Fruit fly (Drosophila melanogaster) whole organism, embryonic: ENCODE data around the gene CG31817.

Source experiments
- Atf3 ChIP-seq: fragments of 200-800 bp; sonication (Bioruptor generic); optimal IDR thresholded peaks from 3 replicates; lab custom pipeline; 2016; ENCODE audit warnings: missing biosample characterization, missing genetic modification characterization
- CG10543 ChIP-seq: fragments of 200-800 bp; sonication (Bioruptor generic); optimal IDR thresholded peaks from 3 replicates; lab custom pipeline; 2017; ENCODE audit warnings: missing biosample characterization, mild to moderate bottlenecking, missing genetic modification characterization, moderate library complexity
- CG11695 ChIP-seq: fragments of 200-800 bp; sonication (Bioruptor generic); IDR thresholded peaks from 3 replicates; pipeline ENCODE4 v1.3.6; 2022; ENCODE audit warnings: missing biosample characterization, missing genetic modification characterization
- CG1233 ChIP-seq: fragments of 200-800 bp; sonication (Bioruptor generic); optimal IDR thresholded peaks from 4 replicates; lab custom pipeline; 2018; ENCODE audit warnings: missing biosample characterization, mild to moderate bottlenecking, missing genetic modification characterization
- CG12942 ChIP-seq: fragments of 200-800 bp; sonication (Bioruptor generic); optimal IDR thresholded peaks from 3 replicates; lab custom pipeline; 2016; ENCODE audit warnings: missing biosample characterization, missing genetic modification characterization
- CG15514 ChIP-seq: fragments of 200-800 bp; sonication (Bioruptor generic); optimal IDR thresholded peaks from 3 replicates; lab custom pipeline; 2017; ENCODE audit warnings: missing biosample characterization, missing genetic modification characterization, mild to moderate bottlenecking, moderate library complexity, missing genetic modification reagents
- CG15601 ChIP-seq: fragments of 200-800 bp; sonication (Bioruptor generic); optimal IDR thresholded peaks from 3 replicates; lab custom pipeline; 2019; ENCODE audit warnings: missing biosample characterization, mild to moderate bottlenecking, missing genetic modification characterization, moderate library complexity
- CG16863 ChIP-seq: fragments of 200-800 bp; sonication (Bioruptor generic); optimal IDR thresholded peaks from 3 replicates; lab custom pipeline; 2016; ENCODE audit warnings: missing biosample characterization, missing genetic modification characterization
- CG17186 ChIP-seq: fragments of 200-800 bp; sonication (Bioruptor generic); optimal IDR thresholded peaks from 3 replicates; lab custom pipeline; 2017; ENCODE audit warnings: missing biosample characterization, missing genetic modification reagents, missing genetic modification characterization
- CG2116 ChIP-seq: fragments of 200-800 bp; sonication (Bioruptor generic); optimal IDR thresholded peaks from 3 replicates; lab custom pipeline; 2018; ENCODE audit warnings: missing biosample characterization, mild to moderate bottlenecking, missing genetic modification characterization
- CG2199 ChIP-seq: fragments of 200-800 bp; sonication (Bioruptor generic); IDR thresholded peaks from 3 replicates; pipeline ENCODE4 v1.3.6; 2022; ENCODE audit warnings: missing biosample characterization, missing genetic modification characterization
- CG2875 ChIP-seq: fragments of 200-800 bp; sonication (Bioruptor generic); optimal IDR thresholded peaks from 2 replicates; lab custom pipeline; 2017; ENCODE audit warnings: missing biosample characterization, mild to moderate bottlenecking, missing genetic modification characterization, missing genetic modification reagents
- CG3065 ChIP-seq: fragments of 200-800 bp; sonication (Bioruptor generic); optimal IDR thresholded peaks from 2 replicates; lab custom pipeline; 2016; ENCODE audit warnings: missing biosample characterization, missing genetic modification characterization
- CG31388 ChIP-seq: fragments of 200-800 bp; sonication (Bioruptor generic); optimal IDR thresholded peaks from 2 replicates; lab custom pipeline; 2016; ENCODE audit warnings: missing biosample characterization, missing genetic modification characterization
- CG4282 ChIP-seq: fragments of 200-800 bp; sonication (Bioruptor generic); optimal IDR thresholded peaks from 2 replicates; lab custom pipeline; 2016; ENCODE audit warnings: missing biosample characterization, missing genetic modification characterization
- CG5953 ChIP-seq: fragments of 200-800 bp; sonication (Bioruptor generic); IDR thresholded peaks from 2 replicates; pipeline ENCODE4 v1.3.6; 2022; ENCODE audit warnings: missing biosample characterization, missing genetic modification characterization
- CG6175 ChIP-seq: fragments of 200-800 bp; sonication (Bioruptor generic); IDR thresholded peaks from 3 replicates; pipeline ENCODE4 v1.3.6; 2022; ENCODE audit warnings: missing biosample characterization, missing genetic modification characterization
- CG6765 ChIP-seq: fragments of 200-800 bp; sonication (Bioruptor generic); optimal IDR thresholded peaks from 3 replicates; lab custom pipeline; 2017; ENCODE audit warnings: missing biosample characterization, mild to moderate bottlenecking, missing genetic modification characterization
- CG6791 ChIP-seq: fragments of 200-800 bp; sonication (Bioruptor generic); IDR thresholded peaks from 3 replicates; pipeline ENCODE4 v1.3.6; 2022; ENCODE audit warnings: missing biosample characterization, missing genetic modification characterization; ENCODE audit not compliant: partially characterized antibody
- CG7372 ChIP-seq: fragments of 200-800 bp; sonication (Bioruptor generic); IDR thresholded peaks from 2 replicates; pipeline ENCODE4 v1.3.6; 2022; ENCODE audit warnings: missing biosample characterization, missing genetic modification characterization
- CG8388 ChIP-seq: fragments of 200-800 bp; sonication (Bioruptor generic); optimal IDR thresholded peaks from 2 replicates; lab custom pipeline; 2019; ENCODE audit warnings: missing biosample characterization, mild to moderate bottlenecking, missing genetic modification characterization, moderate library complexity
- CG9727 ChIP-seq: fragments of 200-800 bp; sonication (Bioruptor generic); optimal IDR thresholded peaks from 3 replicates; lab custom pipeline; 2017; ENCODE audit warnings: missing biosample characterization, mild to moderate bottlenecking, missing genetic modification characterization
- D19B ChIP-seq: fragments of 200-800 bp; sonication (Bioruptor generic); optimal IDR thresholded peaks from 2 replicates; lab custom pipeline; 2017; ENCODE audit warnings: missing biosample characterization, mild to moderate bottlenecking, missing genetic modification characterization
- Gsc ChIP-seq: fragments of 200-800 bp; sonication (Bioruptor generic); IDR thresholded peaks from 2 replicates; pipeline ENCODE4 v1.3.6; 2022; ENCODE audit warnings: missing biosample characterization, missing genetic modification characterization
- HLH54F ChIP-seq: fragments of 200-800 bp; sonication (Bioruptor generic); optimal IDR thresholded peaks from 3 replicates; lab custom pipeline; 2016; ENCODE audit warnings: missing biosample characterization, missing genetic modification characterization
- Hmx ChIP-seq: fragments of 200-800 bp; sonication (Bioruptor generic); optimal IDR thresholded peaks from 2 replicates; lab custom pipeline; 2016; ENCODE audit warnings: missing biosample characterization, missing genetic modification characterization
- Hr78 ChIP-seq, 2 experiments: fragments of 200-800 bp in 1 of 2; fragments of >200 bp in 1 of 2; sonication (Bioruptor generic) in 1 of 2; optimal IDR thresholded peaks; 2 replicates each; lab custom pipeline; 2017 to 2019; ENCODE audit warnings: missing biosample characterization in 2 of 2, missing genetic modification characterization in 2 of 2, mild to moderate bottlenecking in 1 of 2, moderate library complexity in 1 of 2
- NC2β ChIP-seq: fragments of 200-800 bp; sonication (Bioruptor generic); optimal IDR thresholded peaks from 2 replicates; lab custom pipeline; 2016; ENCODE audit warnings: missing biosample characterization, missing genetic modification characterization
- Neu2 ChIP-seq: fragments of 200-800 bp; sonication (Bioruptor generic); optimal IDR thresholded peaks from 3 replicates; lab custom pipeline; 2016; ENCODE audit warnings: missing biosample characterization, missing genetic modification characterization, borderline replicate concordance
- Optix ChIP-seq: fragments of 200-800 bp; sonication (Bioruptor generic); IDR thresholded peaks from 3 replicates; pipeline ENCODE4 v1.3.6; 2022; ENCODE audit warnings: missing biosample characterization, missing genetic modification characterization
- Rx ChIP-seq: fragments of 200-800 bp; sonication (Bioruptor generic); IDR thresholded peaks from 2 replicates; pipeline ENCODE4 v1.3.6; 2022; ENCODE audit warnings: missing biosample characterization, missing genetic modification characterization
- Xbp1 ChIP-seq: fragments of 200-800 bp; sonication (Bioruptor generic); optimal IDR thresholded peaks from 3 replicates; lab custom pipeline; 2016; ENCODE audit warnings: missing biosample characterization, mild to moderate bottlenecking, missing genetic modification characterization
- ac ChIP-seq: fragments of 200-800 bp; sonication (Bioruptor generic); optimal IDR thresholded peaks from 3 replicates; lab custom pipeline; 2017; ENCODE audit warnings: missing biosample characterization, mild to moderate bottlenecking, missing genetic modification characterization
- bab2 ChIP-seq: fragments of 200-800 bp; sonication (Bioruptor generic); optimal IDR thresholded peaks from 2 replicates; lab custom pipeline; 2016; ENCODE audit warnings: missing biosample characterization, missing genetic modification characterization
- bcd ChIP-seq: fragments of 200-800 bp; sonication (Bioruptor generic); optimal IDR thresholded peaks from 2 replicates; lab custom pipeline; 2017; ENCODE audit warnings: missing biosample characterization, mild to moderate bottlenecking, missing genetic modification characterization
- ci ChIP-seq: fragments of 200-800 bp; sonication (Bioruptor generic); IDR thresholded peaks from 3 replicates; pipeline ENCODE4 v1.3.6; 2022; ENCODE audit warnings: missing biosample characterization, missing genetic modification characterization
- dpn ChIP-seq, 2 experiments: fragments of 200-800 bp; sonication (Bioruptor generic); optimal IDR thresholded peaks; 3 replicates each; lab custom pipeline; 2016; ENCODE audit warnings: missing biosample characterization in 2 of 2, missing genetic modification characterization in 2 of 2
- fru ChIP-seq: fragments of >200 bp; optimal IDR thresholded peaks from 2 replicates; lab custom pipeline; 2017
- gcm2 ChIP-seq: fragments of 200-800 bp; sonication (Bioruptor generic); optimal IDR thresholded peaks from 2 replicates; lab custom pipeline; 2016; ENCODE audit warnings: missing biosample characterization, missing genetic modification characterization
- h ChIP-seq: fragments of >200 bp; optimal IDR thresholded peaks from 2 replicates; lab custom pipeline; 2017
- ham ChIP-seq: fragments of 200-800 bp; sonication (Bioruptor generic); IDR thresholded peaks from 2 replicates; pipeline ENCODE4 v1.3.6; 2022; ENCODE audit warnings: missing biosample characterization, missing genetic modification characterization
- lilli ChIP-seq: fragments of 200-800 bp; sonication (Bioruptor generic); optimal IDR thresholded peaks from 3 replicates; lab custom pipeline; 2016; ENCODE audit warnings: missing biosample characterization, missing genetic modification characterization
- lola ChIP-seq, 3 experiments: fragments of >200 bp in 2 of 3; fragments of 200-800 bp in 1 of 3; sonication (Bioruptor generic) in 1 of 3; optimal IDR thresholded peaks; 2 replicates each; lab custom pipeline; 2017 to 2019; ENCODE audit warnings: missing biosample characterization in 3 of 3, missing genetic modification characterization in 3 of 3, mild to moderate bottlenecking in 1 of 3, moderate library complexity in 1 of 3
- onecut ChIP-seq: fragments of 200-800 bp; sonication (Bioruptor generic); IDR thresholded peaks from 2 replicates; pipeline ENCODE4 v1.3.6; 2022; ENCODE audit warnings: missing biosample characterization, missing genetic modification characterization
- pho ChIP-seq: fragments of 200-800 bp; sonication (Bioruptor generic); optimal IDR thresholded peaks from 2 replicates; lab custom pipeline; 2016; ENCODE audit warnings: missing biosample characterization, missing genetic modification characterization
- psq ChIP-seq: fragments of 200-800 bp; sonication (Bioruptor generic); optimal IDR thresholded peaks from 2 replicates; lab custom pipeline; 2017; ENCODE audit warnings: missing biosample characterization, missing genetic modification characterization
- sens-2 ChIP-seq: fragments of 200-800 bp; sonication (Bioruptor generic); IDR thresholded peaks from 2 replicates; pipeline ENCODE4 v1.3.6; 2022; ENCODE audit warnings: missing biosample characterization, missing genetic modification characterization
- slou ChIP-seq: fragments of 200-800 bp; sonication (Bioruptor generic); optimal IDR thresholded peaks from 3 replicates; lab custom pipeline; 2016; ENCODE audit warnings: missing biosample characterization, missing genetic modification characterization
- sna ChIP-seq: fragments of 200-800 bp; sonication (Bioruptor generic); IDR thresholded peaks from 2 replicates; pipeline ENCODE4 v1.3.6; 2022; ENCODE audit warnings: missing biosample characterization, missing genetic modification characterization; ENCODE audit not compliant: partially characterized antibody
- trh ChIP-seq: fragments of 200-800 bp; sonication (Bioruptor generic); optimal IDR thresholded peaks from 2 replicates; lab custom pipeline; 2016; ENCODE audit warnings: missing biosample characterization, missing genetic modification characterization
- zf30C ChIP-seq: fragments of 200-800 bp; sonication (Bioruptor generic); optimal IDR thresholded peaks from 3 replicates; lab custom pipeline; 2018; ENCODE audit warnings: missing biosample characterization, mild to moderate bottlenecking, missing genetic modification characterization

CG31817 gene

DNA sequence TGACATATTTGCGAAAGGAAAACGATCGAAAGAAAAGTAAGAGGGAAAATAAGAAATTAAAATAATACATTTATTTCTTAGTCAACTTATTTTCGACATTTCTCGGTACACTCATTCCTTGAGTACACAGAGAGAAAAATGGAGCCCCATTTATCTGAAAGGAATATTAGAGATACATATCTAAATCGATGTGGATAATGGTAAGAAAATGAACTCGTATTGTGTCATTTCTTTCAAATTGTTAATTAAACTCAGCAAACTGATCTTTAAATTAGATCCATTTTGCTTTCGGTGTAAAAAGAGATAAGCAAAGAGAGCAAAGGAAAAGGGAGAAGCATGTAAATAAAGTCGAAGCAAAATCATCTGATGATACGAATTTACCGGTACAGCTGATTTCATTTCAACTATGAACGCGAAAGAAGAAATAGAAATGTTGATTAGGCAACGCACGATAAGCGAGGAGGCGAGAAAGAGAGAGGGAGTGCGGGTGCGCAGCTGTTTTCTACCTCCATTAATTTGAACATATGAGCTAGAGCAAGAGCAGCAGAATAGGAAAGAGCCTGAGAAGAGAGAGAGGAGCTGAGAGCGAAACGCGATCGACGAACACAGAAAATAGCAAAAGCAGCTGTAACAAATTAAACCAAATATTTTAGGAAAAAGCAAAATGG is 51.9 kb downstream of the CG31817 start (continued):
- TF ChIP-seq CG2875 (GFP tag; lab: Kevin White, UChicago) = peak; percentile 81
- peak; percentile 85 for TF ChIP-seq NC2β (GFP tag; lab: Kevin White, UChicago)
- peak in 1 of 3 experiments; percentile 80 for TF ChIP-seq lola (GFP tag; optimal IDR thresholded peaks at IDR 0.05; lab: Kevin White, UChicago)
- no peak for TF ChIP-seq CG11695
- TF ChIP-seq CG9727 (GFP tag; lab: Kevin White, UChicago) = peak; percentile 77
- TF ChIP-seq CG5953 (GFP tag; lab: Robert Waterston, UW) = no peak
- peak; percentile 93 for TF ChIP-seq Xbp1 (GFP tag; lab: Kevin White, UChicago)
- TF ChIP-seq CG16863 (GFP tag; lab: Kevin White, UChicago) = peak; percentile 82
- TF ChIP-seq gcm2 (GFP tag; lab: Kevin White, UChicago) = peak; percentile 32
- TF ChIP-seq ci = no peak
- TF ChIP-seq Hr78 (GFP tag; optimal IDR thresholded peaks at IDR 0.05; lab: Kevin White, UChicago) = no peak
- TF ChIP-seq sna = no peak
- no peak for TF ChIP-seq CG7372 (GFP tag; lab: Robert Waterston, UW)
- peak; percentile 84 for TF ChIP-seq zf30C (GFP tag; lab: Kevin White, UChicago)
- TF ChIP-seq h (lab: Kevin White, UChicago) = no peak
- peak; percentile 48 for TF ChIP-seq psq (GFP tag; lab: Kevin White, UChicago)
- peak; percentile 87 for TF ChIP-seq HLH54F
- TF ChIP-seq lilli (GFP tag; lab: Kevin White, UChicago) = peak; percentile 86
- peak; percentile 74 for TF ChIP-seq Atf3
- TF ChIP-seq Optix (GFP tag; lab: Robert Waterston, UW) = no peak
- no peak for TF ChIP-seq ham
- TF ChIP-seq slou (GFP tag; lab: Kevin White, UChicago) = peak; percentile 81
- TF ChIP-seq CG3065 (GFP tag; lab: Kevin White, UChicago) = peak; percentile 76
- TF ChIP-seq sens-2 = no peak
- TF ChIP-seq CG6791 = no peak
- peak; percentile 75 for TF ChIP-seq CG15601 (tag; lab: Kevin White, UChicago)
- peak; percentile 22 for TF ChIP-seq Hmx (GFP tag; lab: Kevin White, UChicago)
- TF ChIP-seq CG17186 (GFP tag; lab: Kevin White, UChicago) = peak; percentile 47
- no peak for TF ChIP-seq Gsc
- TF ChIP-seq CG15514 (GFP tag; lab: Kevin White, UChicago) = peak; percentile 70
- TF ChIP-seq trh = peak; percentile 74
- TF ChIP-seq ac (GFP tag; lab: Kevin White, UChicago) = peak; percentile 5
- peak; percentile 73 for TF ChIP-seq onecut (GFP tag; lab: Robert Waterston, UW)
- no peak for TF ChIP-seq CG6175 (GFP tag; lab: Robert Waterston, UW)
- TF ChIP-seq CG6765 (GFP tag; lab: Kevin White, UChicago) = peak; percentile 15
- TF ChIP-seq D19B (GFP tag; lab: Kevin White, UChicago) = peak; percentile 75
- peak; percentile 85 for TF ChIP-seq bab2
- TF ChIP-seq CG12942 (GFP tag; lab: Kevin White, UChicago) = peak; percentile 81
- TF ChIP-seq CG4282 (GFP tag; lab: Kevin White, UChicago) = peak; percentile 78
- peak; percentile 55 for TF ChIP-seq CG31388 (GFP tag; lab: Kevin White, UChicago)
- peak; percentile 84 for TF ChIP-seq CG8388 (GFP tag; lab: Kevin White, UChicago)
- TF ChIP-seq Rx (GFP tag; lab: Robert Waterston, UW) = no peak
- TF ChIP-seq fru = no peak
- TF ChIP-seq dpn (GFP tag; optimal IDR thresholded peaks at IDR 0.05; lab: Kevin White, UChicago) = peak; percentile 80 to 86
- peak; percentile 36 for TF ChIP-seq CG2116 (GFP tag; lab: Kevin White, UChicago)
- peak; percentile 24 for TF ChIP-seq CG10543 (GFP tag; lab: Kevin White, UChicago)
- peak; percentile 85 for TF ChIP-seq pho (GFP tag; lab: Kevin White, UChicago)
- no peak for TF ChIP-seq CG2199 (GFP tag; lab: Robert Waterston, UW)
- TF ChIP-seq Neu2 (GFP tag; lab: Kevin White, UChicago) = peak; percentile 63
- TF ChIP-seq CG1233 (GFP tag; lab: Kevin White, UChicago) = peak; percentile 81
- TF ChIP-seq bcd (GFP tag; lab: Kevin White, UChicago) = peak; percentile 87
